In genomic region chr2L:8088025-8088789, dm6 we compare ENCODE assay signal across 1 fruit fly cellular context.
TF ChIP-seq lines count a peak whose summit lies in the region.

No protein-coding gene starts in this region.

TF ChIP-seq in whole organism, embryonic, 481 proteins besides CTCF, POLR2A, EP300 and RAD21 (continued from another document):
- TF ChIP-seq CG2202 (tag; optimal IDR thresholded peaks at IDR 0.05; lab: Kevin White, UChicago) (no peak), H2.0 (GFP tag; IDR thresholded peaks at IDR 0.05; lab: Robert Waterston, UW) (no peak), h (optimal IDR thresholded peaks at IDR 0.05; lab: Kevin White, UChicago) (no peak), CG11695 (GFP tag; IDR thresholded peaks at IDR 0.05; lab: Robert Waterston, UW) (0 out of 3 replicates have a peak, but pooled peaks have one; percentile 36), CG31441 (GFP tag; IDR thresholded peaks at IDR 0.05; lab: Robert Waterston, UW) (no peak), CG12299 (tag; optimal IDR thresholded peaks at IDR 0.05; lab: Kevin White, UChicago) (no peak), Fer1 (GFP tag; optimal IDR thresholded peaks at IDR 0.05; lab: Kevin White, UChicago) (peak; percentile 26), Ets97D (GFP tag; optimal IDR thresholded peaks at IDR 0.05; lab: Kevin White, UChicago) (no peak), lov (optimal IDR thresholded peaks at IDR 0.05; lab: Kevin White, UChicago) (no peak), lov (GFP tag; IDR thresholded peaks at IDR 0.05; lab: Robert Waterston, UW) (no peak), Bgb (GFP tag; IDR thresholded peaks at IDR 0.05; lab: Robert Waterston, UW; ENCODE audit: partially characterized antibody) (peak; percentile 26; the same call in 1 of the 2 replicates), CG15514 (GFP tag; optimal IDR thresholded peaks at IDR 0.05; lab: Kevin White, UChicago) (no peak), NC2α (GFP tag; optimal IDR thresholded peaks at IDR 0.05; lab: Kevin White, UChicago) (no peak), CG13424 (tag; optimal IDR thresholded peaks at IDR 0.05; lab: Kevin White, UChicago) (no peak), CG15011 (GFP tag; optimal IDR thresholded peaks at IDR 0.05; lab: Kevin White, UChicago) (no peak), CG8765 (GFP tag; IDR thresholded peaks at IDR 0.05; lab: Robert Waterston, UW) (no peak), Gsc (GFP tag; IDR thresholded peaks at IDR 0.05; lab: Robert Waterston, UW) (no peak), CG13894 (tag; optimal IDR thresholded peaks at IDR 0.05; lab: Kevin White, UChicago) (no peak), MBD-R2 (GFP tag; IDR thresholded peaks at IDR 0.05; lab: Robert Waterston, UW) (no peak), CG6791 (GFP tag; IDR thresholded peaks at IDR 0.05; lab: Robert Waterston, UW; ENCODE audit: partially characterized antibody) (no peak), vfl (GFP tag; optimal IDR thresholded peaks at IDR 0.05; lab: Kevin White, UChicago) (no peak), NfI (GFP tag; optimal IDR thresholded peaks at IDR 0.05; lab: Kevin White, UChicago) (no peak), Atf-2 (GFP tag; optimal IDR thresholded peaks at IDR 0.05; lab: Kevin White, UChicago) (no peak), ro (GFP tag; IDR thresholded peaks at IDR 0.05; lab: Robert Waterston, UW) (no peak), insv (GFP tag; optimal IDR thresholded peaks at IDR 0.05; lab: Kevin White, UChicago) (no peak), klu (GFP tag; IDR thresholded peaks at IDR 0.05; lab: Robert Waterston, UW) (no peak), z (GFP tag; IDR thresholded peaks at IDR 0.05; lab: Robert Waterston, UW) (0 out of 3 replicates have a peak, but pooled peaks have one; percentile 26), CG3407 (GFP tag; optimal IDR thresholded peaks at IDR 0.05; lab: Kevin White, UChicago) (no peak), CG34422 (GFP tag; IDR thresholded peaks at IDR 0.05; lab: Robert Waterston, UW) (0 out of 3 replicates have a peak, but pooled peaks have one; percentile 19), aop (GFP tag; IDR thresholded peaks at IDR 0.05; lab: Robert Waterston, UW) (no peak), rib (GFP tag; IDR thresholded peaks at IDR 0.05; lab: Robert Waterston, UW) (peak; percentile 56; the same call in 1 of the 2 replicates), CG30020 (tag; optimal IDR thresholded peaks at IDR 0.05; lab: Kevin White, UChicago) (no peak), Adf1 (GFP tag; IDR thresholded peaks at IDR 0.05; lab: Robert Waterston, UW) (peak; percentile 91), sc (optimal IDR thresholded peaks at IDR 0.05; lab: Kevin White, UChicago) (no peak), sc (GFP tag; optimal IDR thresholded peaks at IDR 0.05; lab: Kevin White, UChicago) (no peak), abd-A (tag; optimal IDR thresholded peaks at IDR 0.05; lab: Kevin White, UChicago) (no peak), CG10654 (GFP tag; optimal IDR thresholded peaks at IDR 0.05; lab: Kevin White, UChicago) (no peak), CG3995 (GFP tag; optimal IDR thresholded peaks at IDR 0.05; lab: Kevin White, UChicago) (no peak), Gug (GFP tag; IDR thresholded peaks at IDR 0.05; lab: Robert Waterston, UW) (no peak), D19B (GFP tag; optimal IDR thresholded peaks at IDR 0.05; lab: Kevin White, UChicago) (no peak), hkb (optimal IDR thresholded peaks at IDR 0.05; lab: Kevin White, UChicago) (no peak), hkb (GFP tag; IDR thresholded peaks at IDR 0.05; lab: Robert Waterston, UW) (no peak), trem (tag; optimal IDR thresholded peaks at IDR 0.05; lab: Kevin White, UChicago) (no peak), fd3F (GFP tag; optimal IDR thresholded peaks at IDR 0.05; lab: Kevin White, UChicago) (no peak), knrl (GFP tag; IDR thresholded peaks at IDR 0.05; lab: Robert Waterston, UW; ENCODE audit: partially characterized antibody) (no peak), Atf6 (GFP tag; IDR thresholded peaks at IDR 0.05; lab: Robert Waterston, UW) (peak; percentile 49; the same call in 1 of the 2 replicates), sug (tag; optimal IDR thresholded peaks at IDR 0.05; lab: Kevin White, UChicago) (peak; percentile 19), Ets65A (GFP tag; lab: Kevin White, UChicago) (no peak), Bdp1 (GFP tag; optimal IDR thresholded peaks at IDR 0.05; lab: Kevin White, UChicago) (no peak), CG2116 (GFP tag; optimal IDR thresholded peaks at IDR 0.05; lab: Kevin White, UChicago) (no peak), CG1024 (GFP tag; IDR thresholded peaks at IDR 0.05; lab: Robert Waterston, UW) (no peak), CG34224 (GFP tag; IDR thresholded peaks at IDR 0.05; lab: Robert Waterston, UW; ENCODE audit: partially characterized antibody) (no peak; the same call in 2 of the 3 replicates), CG13296 (GFP tag; optimal IDR thresholded peaks at IDR 0.05; lab: Kevin White, UChicago) (no peak), CG9727 (GFP tag; optimal IDR thresholded peaks at IDR 0.05; lab: Kevin White, UChicago) (peak; percentile 18), pan (optimal IDR thresholded peaks at IDR 0.05; lab: Kevin White, UChicago) (no peak), pan (GFP tag; optimal IDR thresholded peaks at IDR 0.05 in 1 of 2, IDR thresholded peaks at IDR 0.05 in 1 of 2) (no peak), row (GFP tag; IDR thresholded peaks at IDR 0.05; lab: Robert Waterston, UW) (no peak), zf30C (GFP tag; optimal IDR thresholded peaks at IDR 0.05; lab: Kevin White, UChicago) (no peak), Six4 (GFP tag; optimal IDR thresholded peaks at IDR 0.05; lab: Kevin White, UChicago) (no peak), Hr51 (GFP tag; optimal IDR thresholded peaks at IDR 0.05; lab: Kevin White, UChicago) (no peak)
TF ChIP-seq in whole organism, embryonic: peak in this region for 69.
